Fruit fly (Drosophila melanogaster) whole organism, embryonic: ENCODE data around the gene CG42823.

Source experiments
- BtbVII ChIP-seq: fragments of 200-800 bp; sonication (Bioruptor generic); optimal IDR thresholded peaks from 3 replicates; lab custom pipeline; 2017; ENCODE audit warnings: missing biosample characterization, mild to moderate bottlenecking, missing genetic modification characterization
- CG10543 ChIP-seq: fragments of 200-800 bp; sonication (Bioruptor generic); optimal IDR thresholded peaks from 3 replicates; lab custom pipeline; 2017; ENCODE audit warnings: missing biosample characterization, mild to moderate bottlenecking, missing genetic modification characterization, moderate library complexity
- CG10959 ChIP-seq: fragments of 200-800 bp; sonication (Bioruptor generic); IDR thresholded peaks from 2 replicates; pipeline ENCODE4 v1.3.6; 2022; ENCODE audit warnings: missing biosample characterization, missing genetic modification characterization
- CG11085 ChIP-seq: fragments of 200-800 bp; sonication (Bioruptor generic); IDR thresholded peaks from 2 replicates; pipeline ENCODE4 v1.3.6; 2022; ENCODE audit warnings: missing biosample characterization, missing genetic modification characterization
- CG11504 ChIP-seq: fragments of 200-800 bp; sonication (Bioruptor generic); optimal IDR thresholded peaks from 3 replicates; lab custom pipeline; 2019; ENCODE audit warnings: missing biosample characterization, mild to moderate bottlenecking, missing genetic modification characterization, moderate library complexity
- CG13894 ChIP-seq: fragments of 200-800 bp; sonication (Bioruptor generic); optimal IDR thresholded peaks from 3 replicates; lab custom pipeline; 2018; ENCODE audit warnings: missing biosample characterization, mild to moderate bottlenecking, missing genetic modification characterization, moderate library complexity
- CG14667 ChIP-seq: fragments of 200-800 bp; sonication (Bioruptor generic); IDR thresholded peaks from 2 replicates; pipeline ENCODE4 v1.3.6; 2022; ENCODE audit warnings: missing biosample characterization, missing genetic modification characterization
- CG1792 ChIP-seq: fragments of 200-800 bp; sonication (Bioruptor generic); optimal IDR thresholded peaks from 2 replicates; lab custom pipeline; 2016; ENCODE audit warnings: missing biosample characterization, missing genetic modification characterization
- CG18262 ChIP-seq: fragments of 200-800 bp; optimal IDR thresholded peaks from 3 replicates; lab custom pipeline; 2019; ENCODE audit warnings: missing biosample characterization, mild to moderate bottlenecking, missing genetic modification characterization, moderate library complexity
- CG18599 ChIP-seq: fragments of 200-800 bp; sonication (Bioruptor generic); optimal IDR thresholded peaks from 3 replicates; lab custom pipeline; 2017; ENCODE audit warnings: missing biosample characterization, missing genetic modification characterization, mild to moderate bottlenecking, moderate library complexity, missing genetic modification reagents
- CG18764 ChIP-seq: fragments of 200-800 bp; sonication (Bioruptor generic); optimal IDR thresholded peaks from 3 replicates; lab custom pipeline; 2016; ENCODE audit warnings: missing biosample characterization, missing genetic modification characterization
- CG2120 ChIP-seq: fragments of 200-800 bp; sonication (Bioruptor generic); optimal IDR thresholded peaks from 3 replicates; lab custom pipeline; 2016; ENCODE audit warnings: missing biosample characterization, missing genetic modification characterization
- CG2129 ChIP-seq: fragments of 200-800 bp; sonication (Bioruptor generic); IDR thresholded peaks from 2 replicates; pipeline ENCODE4 v1.3.6; 2022; ENCODE audit warnings: missing biosample characterization, missing genetic modification characterization; ENCODE audit not compliant: partially characterized antibody
- CG2889 ChIP-seq: fragments of 200-800 bp; sonication (Bioruptor generic); IDR thresholded peaks from 3 replicates; pipeline ENCODE4 v1.3.6; 2022; ENCODE audit warnings: missing biosample characterization, missing genetic modification characterization
- CG3281 ChIP-seq: fragments of 200-800 bp; sonication (Bioruptor generic); optimal IDR thresholded peaks from 3 replicates; lab custom pipeline; 2017; ENCODE audit warnings: missing biosample characterization, mild to moderate bottlenecking, missing genetic modification characterization
- CG33557 ChIP-seq: fragments of 200-800 bp; sonication (Bioruptor generic); optimal IDR thresholded peaks from 2 replicates; lab custom pipeline; 2019; ENCODE audit warnings: missing biosample characterization, mild to moderate bottlenecking, missing genetic modification characterization, moderate library complexity
- CG34224 ChIP-seq: fragments of 200-800 bp; sonication (Bioruptor generic); IDR thresholded peaks from 3 replicates; pipeline ENCODE4 v1.3.6; 2022; ENCODE audit warnings: missing biosample characterization, missing genetic modification characterization; ENCODE audit not compliant: partially characterized antibody
- CG4617 ChIP-seq: fragments of 200-800 bp; sonication (Bioruptor generic); optimal IDR thresholded peaks from 3 replicates; lab custom pipeline; 2016; ENCODE audit warnings: missing biosample characterization, missing genetic modification characterization, borderline replicate concordance
- CG9932 ChIP-seq: fragments of 200-800 bp; sonication (Bioruptor generic); IDR thresholded peaks from 2 replicates; pipeline ENCODE4 v1.3.6; 2022; ENCODE audit warnings: missing biosample characterization, missing genetic modification characterization
- CoRest ChIP-seq: fragments of 200-800 bp; sonication (Bioruptor generic); optimal IDR thresholded peaks from 3 replicates; lab custom pipeline; 2018; ENCODE audit warnings: missing biosample characterization, mild to moderate bottlenecking, missing genetic modification characterization, moderate library complexity
- Doc2 ChIP-seq: fragments of 200-800 bp; sonication (Bioruptor generic); IDR thresholded peaks from 2 replicates; pipeline ENCODE4 v1.3.6; 2022; ENCODE audit warnings: missing biosample characterization, missing genetic modification characterization
- E2f1 ChIP-seq: fragments of 200-800 bp; sonication (Bioruptor generic); IDR thresholded peaks from 2 replicates; pipeline ENCODE4 v1.3.6; 2022; ENCODE audit warnings: missing biosample characterization, missing genetic modification characterization
- Elba2 ChIP-seq: fragments of 200-800 bp; sonication (Bioruptor generic); optimal IDR thresholded peaks from 3 replicates; lab custom pipeline; 2016; ENCODE audit warnings: missing biosample characterization, missing genetic modification characterization
- Gug ChIP-seq: fragments of 200-800 bp; sonication (Bioruptor generic); IDR thresholded peaks from 4 replicates; pipeline ENCODE4 v1.3.6; 2022; ENCODE audit warnings: missing biosample characterization, missing genetic modification characterization
- Hmr ChIP-seq: fragments of 200-800 bp; sonication (Bioruptor generic); optimal IDR thresholded peaks from 3 replicates; lab custom pipeline; 2017; ENCODE audit warnings: mild to moderate bottlenecking, missing biosample characterization, missing genetic modification reagents, missing genetic modification characterization
- Hsf ChIP-seq: fragments of 200-800 bp; sonication (Bioruptor generic); optimal IDR thresholded peaks from 3 replicates; lab custom pipeline; 2016; ENCODE audit warnings: missing biosample characterization, missing genetic modification characterization
- Max ChIP-seq: fragments of 200-800 bp; sonication (Bioruptor generic); optimal IDR thresholded peaks from 2 replicates; lab custom pipeline; 2016; ENCODE audit warnings: missing biosample characterization, mild to moderate bottlenecking, missing genetic modification characterization
- NFAT ChIP-seq: fragments of 200-800 bp; sonication (Bioruptor generic); IDR thresholded peaks from 2 replicates; pipeline ENCODE4 v1.3.6; 2022; ENCODE audit warnings: missing biosample characterization, missing genetic modification characterization
- Spps ChIP-seq: fragments of 200-800 bp; sonication (Bioruptor generic); optimal IDR thresholded peaks from 2 replicates; lab custom pipeline; 2018; ENCODE audit warnings: missing biosample characterization, mild to moderate bottlenecking, missing genetic modification characterization
- ash1 ChIP-seq: fragments of 200-800 bp; sonication (Bioruptor generic); optimal IDR thresholded peaks from 2 replicates; lab custom pipeline; 2018; ENCODE audit warnings: missing biosample characterization, mild to moderate bottlenecking, missing genetic modification characterization
- bab2 ChIP-seq: fragments of 200-800 bp; sonication (Bioruptor generic); optimal IDR thresholded peaks from 2 replicates; lab custom pipeline; 2016; ENCODE audit warnings: missing biosample characterization, missing genetic modification characterization
- btn ChIP-seq: fragments of 200-800 bp; sonication (Bioruptor generic); optimal IDR thresholded peaks from 2 replicates; lab custom pipeline; 2016; ENCODE audit warnings: missing biosample characterization, missing genetic modification characterization
- cas ChIP-seq: fragments of 200-800 bp; sonication (Bioruptor generic); IDR thresholded peaks from 2 replicates; pipeline ENCODE4 v1.3.6; 2022; ENCODE audit warnings: missing biosample characterization, missing genetic modification characterization
- chm ChIP-seq: fragments of 200-800 bp; sonication (Bioruptor generic); IDR thresholded peaks from 2 replicates; pipeline ENCODE4 v1.3.6; 2022; ENCODE audit warnings: missing biosample characterization, missing genetic modification characterization
- ci ChIP-seq: fragments of 200-800 bp; sonication (Bioruptor generic); IDR thresholded peaks from 3 replicates; pipeline ENCODE4 v1.3.6; 2022; ENCODE audit warnings: missing biosample characterization, missing genetic modification characterization
- fru ChIP-seq: fragments of >200 bp; optimal IDR thresholded peaks from 2 replicates; lab custom pipeline; 2017
- grn ChIP-seq: fragments of 200-800 bp; sonication (Bioruptor generic); optimal IDR thresholded peaks from 3 replicates; lab custom pipeline; 2017; ENCODE audit warnings: missing biosample characterization, missing genetic modification characterization
- jumu ChIP-seq: fragments of 200-800 bp; sonication (Bioruptor generic); optimal IDR thresholded peaks from 3 replicates; lab custom pipeline; 2016; ENCODE audit warnings: missing biosample characterization, missing genetic modification characterization
- kni ChIP-seq: fragments of 200-800 bp; sonication (Bioruptor generic); optimal IDR thresholded peaks from 3 replicates; lab custom pipeline; 2017; ENCODE audit warnings: mild to moderate bottlenecking, missing biosample characterization, missing genetic modification reagents, missing genetic modification characterization
- mam ChIP-seq: fragments of 200-800 bp; sonication (Bioruptor generic); optimal IDR thresholded peaks from 3 replicates; lab custom pipeline; 2016; ENCODE audit warnings: missing biosample characterization, missing genetic modification characterization
- nmo ChIP-seq: fragments of 200-800 bp; sonication (Bioruptor generic); optimal IDR thresholded peaks from 2 replicates; lab custom pipeline; 2018; ENCODE audit warnings: missing biosample characterization, mild to moderate bottlenecking, missing genetic modification characterization, moderate library complexity
- otp ChIP-seq: fragments of 200-800 bp; sonication (Bioruptor generic); IDR thresholded peaks from 3 replicates; pipeline ENCODE4, ENCODE4 v1.3.6; 2022; ENCODE audit warnings: missing biosample characterization, missing genetic modification characterization
- pan ChIP-seq, 4 experiments: fragments of >200 bp in 3 of 4; fragments of 200-800 bp in 1 of 4; sonication (Bioruptor generic) in 1 of 4; optimal IDR thresholded peaks in 3 of 4; IDR thresholded peaks in 1 of 4; 2 replicates each; pipeline versions ENCODE4 v1.3.6 to Lab custom; 2017 to 2022; ENCODE audit warnings: missing biosample characterization in 2 of 4, missing genetic modification characterization in 2 of 4, mixed read lengths in 1 of 4
- pnt ChIP-seq: fragments of 200-800 bp; sonication (Bioruptor generic); optimal IDR thresholded peaks from 3 replicates; lab custom pipeline; 2016; ENCODE audit warnings: missing biosample characterization, missing genetic modification characterization
- pum ChIP-seq: fragments of 200-800 bp; sonication (Bioruptor generic); optimal IDR thresholded peaks from 2 replicates; lab custom pipeline; 2016; ENCODE audit warnings: missing biosample characterization, missing genetic modification characterization
- tx ChIP-seq: fragments of 200-800 bp; sonication (Bioruptor generic); optimal IDR thresholded peaks from 2 replicates; lab custom pipeline; 2016; ENCODE audit warnings: missing biosample characterization, missing genetic modification characterization
- unc-4 ChIP-seq: fragments of 200-800 bp; sonication (Bioruptor generic); IDR thresholded peaks from 2 replicates; pipeline ENCODE4 v1.3.6; 2022; ENCODE audit warnings: missing biosample characterization, missing genetic modification characterization; ENCODE audit not compliant: partially characterized antibody
- vnd ChIP-seq: fragments of 200-800 bp; sonication (Bioruptor generic); IDR thresholded peaks from 3 replicates; pipeline ENCODE4 v1.3.6; 2022; ENCODE audit warnings: missing biosample characterization, missing genetic modification characterization; ENCODE audit not compliant: partially characterized antibody
- wor ChIP-seq: fragments of 200-800 bp; sonication (Bioruptor generic); IDR thresholded peaks from 2 replicates; pipeline ENCODE4 v1.3.6; 2022; ENCODE audit warnings: missing biosample characterization, missing genetic modification characterization

CG42823 gene

dm6 chr3R:17386168-17386819, 18.6 kb downstream of the CG42823 start (continued):
- TF ChIP-seq CG4617 (GFP tag; lab: Kevin White, UChicago) (peak; percentile 2), CG10959 (GFP tag; lab: Robert Waterston, UW) (peak; percentile 37; the same call in 1 of the 2 replicates), BtbVII (GFP tag; lab: Kevin White, UChicago) (peak; percentile 42), CG10543 (GFP tag; lab: Kevin White, UChicago) (no peak), Doc2 (GFP tag; lab: Robert Waterston, UW) (no peak), btn (peak; percentile 2), Hmr (GFP tag; lab: Kevin White, UChicago) (peak; percentile 30), pum (GFP tag; lab: Kevin White, UChicago) (peak; percentile 38), Spps (peak; percentile 42), CG11085 (GFP tag; lab: Robert Waterston, UW) (peak; percentile 9; the same call in 1 of the 2 replicates), grn (GFP tag; lab: Kevin White, UChicago) (no peak), pan (optimal IDR thresholded peaks at IDR 0.05; lab: Kevin White, UChicago) (no peak), pan (GFP tag; optimal IDR thresholded peaks at IDR 0.05 in 1 of 2, IDR thresholded peaks at IDR 0.05 in 1 of 2) (peak in 1 of 2 experiments; percentile 76), cas (GFP tag; lab: Robert Waterston, UW) (no peak), CoRest (tag; lab: Kevin White, UChicago) (peak; percentile 72), tx (no peak), wor (GFP tag; lab: Robert Waterston, UW) (peak; percentile 54), Max (GFP tag; lab: Kevin White, UChicago) (peak; percentile 45), mam (GFP tag; lab: Kevin White, UChicago) (no peak), nmo (GFP tag; lab: Kevin White, UChicago) (peak; percentile 74), fru (lab: Kevin White, UChicago) (no peak), vnd (no peak), CG11504 (tag; lab: Kevin White, UChicago) (peak; percentile 85), kni (GFP tag; lab: Kevin White, UChicago) (peak; percentile 11), Hsf (GFP tag; lab: Kevin White, UChicago) (peak; percentile 54), pnt (peak; percentile 32), bab2 (peak; percentile 46), Elba2 (no peak), NFAT (GFP tag; lab: Robert Waterston, UW) (no peak), CG2120 (peak; percentile 30), CG9932 (GFP tag; lab: Robert Waterston, UW) (peak; percentile 49), CG18599 (peak; percentile 73), CG18262 (tag; lab: Kevin White, UChicago) (peak; percentile 81), otp (peak; percentile 76), CG1792 (GFP tag; lab: Kevin White, UChicago) (peak; percentile 20), E2f1 (peak; percentile 71; the same call in 1 of the 2 replicates), CG3281 (GFP tag; lab: Kevin White, UChicago) (peak; percentile 63), unc-4 (GFP tag; lab: Robert Waterston, UW) (no peak), CG14667 (peak; percentile 72), CG33557 (GFP tag; lab: Kevin White, UChicago) (peak; percentile 10), CG34224 (no peak), CG18764 (GFP tag; lab: Kevin White, UChicago) (peak; percentile 39), ci (peak; percentile 92), CG2129 (no peak), chm (GFP tag; lab: Robert Waterston, UW) (peak; percentile 81), CG13894 (tag; lab: Kevin White, UChicago) (no peak), CG2889 (peak; percentile 61; the same call in 2 of the 3 replicates), jumu (peak; percentile 27), ash1 (no peak), Gug (GFP tag; lab: Robert Waterston, UW) (peak; percentile 66; the same call in 3 of the 4 replicates)
